Worm (Caenorhabditis elegans) whole organism, L3 larva: ENCODE data around the gene arrd-8.

ENCODE experiments used
- R02D3.7 ChIP-seq: fragments of 150-350 bp; optimal IDR thresholded peaks from 2 replicates; lab custom pipeline; 2014; ENCODE audit warnings: missing biosample characterization, missing genetic modification characterization
- ZK546.5 ChIP-seq: sonication (generic microtip); optimal IDR thresholded peaks from 2 replicates; lab custom pipeline; 2017; ENCODE audit warnings: missing biosample characterization, missing genetic modification characterization
- aly-2 ChIP-seq: fragments of 150-350 bp; optimal IDR thresholded peaks from 2 replicates; lab custom pipeline; 2014; ENCODE audit warnings: missing biosample characterization, missing genetic modification characterization
- ama-1 ChIP-seq: fragments of 150-350 bp; optimal IDR thresholded peaks from 2 replicates; lab custom pipeline; 2018
- ceh-16 ChIP-seq: sonication (generic microtip); optimal IDR thresholded peaks from 2 replicates; lab custom pipeline; 2017; ENCODE audit warnings: missing biosample characterization, missing genetic modification characterization
- ceh-28 ChIP-seq: fragments of 150-350 bp; optimal IDR thresholded peaks from 2 replicates; lab custom pipeline; 2014; ENCODE audit warnings: missing biosample characterization, missing genetic modification reagents, missing genetic modification characterization
- ceh-82 ChIP-seq: fragments of 150-350 bp; optimal IDR thresholded peaks from 2 replicates; lab custom pipeline; 2014; ENCODE audit warnings: missing biosample characterization, missing genetic modification characterization
- ceh-9 ChIP-seq: sonication (generic microtip); optimal IDR thresholded peaks from 2 replicates; lab custom pipeline; 2018; ENCODE audit warnings: missing biosample characterization, missing genetic modification characterization
- daf-12 ChIP-seq: fragments of 150-350 bp; optimal IDR thresholded peaks from 2 replicates; lab custom pipeline; 2014; ENCODE audit warnings: missing biosample characterization, missing genetic modification reagents, missing genetic modification characterization
- egl-27 ChIP-seq: sonication (generic microtip); optimal IDR thresholded peaks from 4 replicates; lab custom pipeline; 2017; ENCODE audit warnings: missing biosample characterization, missing genetic modification reagents, missing genetic modification characterization
- egl-5 ChIP-seq: fragments of 150-350 bp; optimal IDR thresholded peaks from 2 replicates; lab custom pipeline; 2017; ENCODE audit warnings: missing biosample characterization, missing genetic modification reagents, missing genetic modification characterization, inconsistent platforms
- elt-1 ChIP-seq: fragments of 150-350 bp; optimal IDR thresholded peaks from 2 replicates; lab custom pipeline; 2014; ENCODE audit warnings: missing biosample characterization, missing genetic modification characterization
- elt-2 ChIP-seq: sonication (generic microtip); optimal IDR thresholded peaks from 2 replicates; lab custom pipeline; 2016; ENCODE audit warnings: missing genetic modification reagents, mild to moderate bottlenecking, missing genetic modification characterization, missing compliant biosample characterization
- elt-3 ChIP-seq, 3 experiments: fragments of 150-350 bp in 1 of 3; sonication (generic microtip) in 2 of 3; optimal IDR thresholded peaks; 2 replicates in 2 of 3; 4 replicates in 1 of 3; lab custom pipeline; 2014 to 2017; ENCODE audit warnings: missing biosample characterization in 3 of 3, missing genetic modification characterization in 3 of 3
- eor-1 ChIP-seq, 2 experiments: fragments of 150-350 bp; optimal IDR thresholded peaks; 2 replicates each; lab custom pipeline; 2014 to 2018; ENCODE audit warnings: missing biosample characterization in 2 of 2, missing genetic modification characterization in 2 of 2
- fkh-10 ChIP-seq: sonication (generic microtip); optimal IDR thresholded peaks from 2 replicates; lab custom pipeline; 2017; ENCODE audit warnings: missing biosample characterization, missing genetic modification reagents, missing genetic modification characterization
- fkh-2 ChIP-seq: fragments of 150-350 bp; optimal IDR thresholded peaks from 2 replicates; lab custom pipeline; 2014; ENCODE audit warnings: missing biosample characterization, missing genetic modification reagents, missing genetic modification characterization
- fos-1 ChIP-seq: fragments of 150-350 bp; optimal IDR thresholded peaks from 2 replicates; lab custom pipeline; 2014; ENCODE audit warnings: missing biosample characterization, missing genetic modification characterization
- hmg-11 ChIP-seq: sonication (generic microtip); optimal IDR thresholded peaks from 2 replicates; lab custom pipeline; 2016; ENCODE audit warnings: missing genetic modification characterization, missing compliant biosample characterization
- jun-1 ChIP-seq: fragments of 150-350 bp; optimal IDR thresholded peaks from 2 replicates; lab custom pipeline; 2014; ENCODE audit warnings: missing biosample characterization, missing genetic modification reagents, missing genetic modification characterization
- lin-15B ChIP-seq: fragments of 150-350 bp; optimal IDR thresholded peaks from 2 replicates; lab custom pipeline; 2014; ENCODE audit warnings: missing biosample characterization, missing genetic modification characterization
- lin-39 ChIP-seq: fragments of 150-350 bp; optimal IDR thresholded peaks from 2 replicates; lab custom pipeline; 2018; ENCODE audit warnings: missing biosample characterization, missing genetic modification reagents, missing genetic modification characterization
- lsy-12 ChIP-seq: sonication (generic microtip); optimal IDR thresholded peaks from 2 replicates; lab custom pipeline; 2016; ENCODE audit warnings: mild to moderate bottlenecking, missing genetic modification characterization, missing compliant biosample characterization
- mdl-1 ChIP-seq: fragments of 150-350 bp; optimal IDR thresholded peaks from 2 replicates; lab custom pipeline; 2014; ENCODE audit warnings: missing biosample characterization, missing genetic modification characterization
- mml-1 ChIP-seq: fragments of 150-350 bp; sonication (generic microtip); optimal IDR thresholded peaks from 3 replicates; lab custom pipeline; 2014; ENCODE audit warnings: missing biosample characterization, missing genetic modification characterization
- nfya-1 ChIP-seq: sonication (generic microtip); optimal IDR thresholded peaks from 2 replicates; lab custom pipeline; 2017; ENCODE audit warnings: missing genetic modification characterization, mild to moderate bottlenecking, missing compliant biosample characterization, antibody characterized with exemption, moderate library complexity; ENCODE audit not compliant: insufficient read depth
- nhr-11 ChIP-seq: fragments of 150-350 bp; optimal IDR thresholded peaks from 2 replicates; lab custom pipeline; 2014; ENCODE audit warnings: missing biosample characterization, missing genetic modification characterization
- nhr-12 ChIP-seq: fragments of 150-350 bp; optimal IDR thresholded peaks from 2 replicates; lab custom pipeline; 2014; ENCODE audit warnings: missing biosample characterization, missing genetic modification characterization
- nhr-23 ChIP-seq: fragments of 150-350 bp; optimal IDR thresholded peaks from 2 replicates; lab custom pipeline; 2014; ENCODE audit warnings: missing biosample characterization, missing genetic modification reagents, missing genetic modification characterization
- nhr-237 ChIP-seq: fragments of 150-350 bp; optimal IDR thresholded peaks from 2 replicates; lab custom pipeline; 2014; ENCODE audit warnings: missing biosample characterization, missing genetic modification characterization
- nhr-25 ChIP-seq: sonication (generic microtip); optimal IDR thresholded peaks from 2 replicates; lab custom pipeline; 2017; ENCODE audit warnings: missing biosample characterization, missing genetic modification characterization
- nhr-28 ChIP-seq: fragments of 150-350 bp; optimal IDR thresholded peaks from 2 replicates; lab custom pipeline; 2014; ENCODE audit warnings: missing biosample characterization, missing genetic modification characterization
- nhr-43 ChIP-seq: sonication (generic microtip); optimal IDR thresholded peaks from 2 replicates; lab custom pipeline; 2016; ENCODE audit warnings: mild to moderate bottlenecking, missing genetic modification characterization, missing compliant biosample characterization; ENCODE audit not compliant: poor library complexity, severe bottlenecking
- nhr-67 ChIP-seq: fragments of 150-350 bp; optimal IDR thresholded peaks from 2 replicates; lab custom pipeline; 2014; ENCODE audit warnings: missing biosample characterization, missing genetic modification characterization
- nhr-76 ChIP-seq: fragments of 150-350 bp; sonication (generic microtip); optimal IDR thresholded peaks from 5 replicates; lab custom pipeline; 2014; ENCODE audit warnings: missing biosample characterization, missing genetic modification characterization
- nhr-77 ChIP-seq: fragments of 150-350 bp; optimal IDR thresholded peaks from 2 replicates; lab custom pipeline; 2014; ENCODE audit warnings: missing biosample characterization, missing genetic modification characterization
- pha-4 ChIP-seq: fragments of 150-350 bp; optimal IDR thresholded peaks from 2 replicates; lab custom pipeline; 2014; ENCODE audit warnings: missing biosample characterization, missing genetic modification reagents, missing genetic modification characterization
- pqm-1 ChIP-seq: fragments of 150-350 bp; optimal IDR thresholded peaks from 2 replicates; lab custom pipeline; 2017; ENCODE audit warnings: missing biosample characterization, missing genetic modification characterization, inconsistent platforms
- sea-2 ChIP-seq: fragments of 150-350 bp; sonication (generic microtip); optimal IDR thresholded peaks from 4 replicates; lab custom pipeline; 2014; ENCODE audit warnings: missing biosample characterization, missing genetic modification reagents, missing genetic modification characterization
- skn-1 ChIP-seq: fragments of 150-350 bp; optimal IDR thresholded peaks from 2 replicates; lab custom pipeline; 2014; ENCODE audit warnings: missing biosample characterization, missing genetic modification characterization
- snpc-4 ChIP-seq: fragments of 150-350 bp; optimal IDR thresholded peaks from 2 replicates; lab custom pipeline; 2014; ENCODE audit warnings: missing biosample characterization, missing genetic modification characterization
- tbx-2 ChIP-seq: sonication (generic microtip); optimal IDR thresholded peaks from 2 replicates; lab custom pipeline; 2016; ENCODE audit warnings: mild to moderate bottlenecking, missing genetic modification characterization, missing compliant biosample characterization
- unc-39 ChIP-seq: sonication (generic microtip); optimal IDR thresholded peaks from 4 replicates; lab custom pipeline; 2017; ENCODE audit warnings: missing biosample characterization, missing genetic modification characterization
- unc-62 ChIP-seq: fragments of 150-350 bp; sonication (generic microtip); optimal IDR thresholded peaks from 4 replicates; lab custom pipeline; 2014; ENCODE audit warnings: missing biosample characterization, missing genetic modification reagents, missing genetic modification characterization
- zag-1 ChIP-seq: fragments of 150-350 bp; optimal IDR thresholded peaks from 2 replicates; lab custom pipeline; 2014; ENCODE audit warnings: missing biosample characterization, missing genetic modification characterization
- ztf-11 ChIP-seq: fragments of 150-350 bp; optimal IDR thresholded peaks from 2 replicates; lab custom pipeline; 2014; ENCODE audit warnings: missing biosample characterization, missing genetic modification characterization
- ztf-4 ChIP-seq: fragments of 150-350 bp; optimal IDR thresholded peaks from 2 replicates; lab custom pipeline; 2014; ENCODE audit warnings: missing biosample characterization, missing genetic modification characterization

Gene arrd-8

DNA sequence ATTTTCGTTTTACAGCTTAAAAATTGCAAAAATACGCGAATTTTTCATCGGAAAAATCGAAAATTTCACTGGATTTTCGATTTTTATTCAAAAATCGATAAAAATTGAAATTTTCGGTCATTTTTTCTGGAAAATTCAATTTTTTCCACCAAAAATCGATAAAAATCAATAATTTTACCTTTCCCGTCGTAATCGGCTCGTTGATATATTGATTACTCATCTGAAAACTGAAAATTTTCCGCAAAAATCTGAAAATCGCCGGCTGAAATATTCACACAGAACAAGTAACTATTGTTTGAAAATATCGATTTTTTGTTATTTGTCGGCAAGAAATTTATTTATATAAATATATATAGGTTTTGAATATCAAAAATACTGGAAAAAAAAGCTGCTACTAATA is 28.4 kb upstream of the arrd-8 start, which contains the start of gene cyn-16:
Gene cyn-16 (minus strand): TSS at position 227 of the 400 bp plus-strand sequence.
- peak; percentile 44 for TF ChIP-seq ama-1 (lab: Kevin White, UChicago)
- peak; percentile 73 for TF ChIP-seq ceh-28 (tag; lab: Kevin White, UChicago)
- no peak for TF ChIP-seq nhr-237 (tag; lab: Kevin White, UChicago)

DNA sequence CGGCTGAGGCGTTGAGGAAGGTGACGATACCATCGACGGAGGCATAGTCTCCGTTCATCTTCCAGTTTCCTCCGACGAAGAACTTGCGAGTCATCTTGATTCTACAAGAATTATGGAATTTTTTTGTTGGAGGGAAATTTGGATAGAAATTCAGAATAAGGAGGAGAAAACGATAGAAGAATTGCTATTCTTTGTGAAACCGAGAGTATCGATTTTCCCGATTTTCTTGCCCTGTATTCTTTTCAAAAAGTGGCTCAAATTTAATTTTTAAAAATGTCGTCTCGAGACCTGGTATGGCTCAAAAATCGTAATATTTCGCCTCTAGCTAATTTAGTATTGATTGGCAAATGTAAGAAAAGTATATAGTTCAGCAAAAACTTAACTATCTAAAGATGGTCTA is 25.8 kb upstream of the arrd-8 start, which contains the start of gene tpi-1:
Gene tpi-1 (minus strand): TSS at position 101 of the 400 bp plus-strand sequence.
- TF ChIP-seq hmg-11 (no peak), R02D3.7 (tag; lab: Kevin White, UChicago) (no peak), elt-2 (no peak), lsy-12 (tag; lab: Kevin White, UChicago) (no peak), daf-12 (tag; lab: Kevin White, UChicago) (no peak), snpc-4 (tag; lab: Kevin White, UChicago) (no peak)

DNA sequence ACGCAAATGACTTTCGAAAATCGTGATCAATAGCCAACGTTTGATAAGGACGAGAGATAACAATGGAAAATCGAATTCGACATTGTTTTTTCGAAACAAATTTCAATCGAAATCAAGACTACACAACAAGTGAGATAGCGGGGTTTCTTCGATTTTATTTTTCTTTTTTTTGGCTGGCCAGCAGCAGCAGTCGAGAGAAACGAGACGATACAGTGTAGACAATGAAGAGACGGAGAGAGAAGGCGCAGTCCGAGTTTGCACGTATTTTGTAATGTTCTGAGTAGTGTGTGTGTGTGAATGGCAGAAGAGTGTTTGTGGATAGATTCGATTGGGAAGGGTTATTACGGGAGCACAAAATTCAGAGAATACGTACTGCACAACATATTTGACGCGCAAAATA is 24.7 kb upstream of the arrd-8 start:
- no peak for TF ChIP-seq nhr-12 (tag; lab: Kevin White, UChicago)
- TF ChIP-seq pha-4 (tag; lab: Kevin White, UChicago) = peak; percentile 73
- no peak for TF ChIP-seq nhr-25
- TF ChIP-seq R02D3.7 (tag; lab: Kevin White, UChicago) = no peak
- TF ChIP-seq nhr-237 (tag; lab: Kevin White, UChicago) = no peak
- peak; percentile 66 for TF ChIP-seq lin-39 (tag; lab: Kevin White, UChicago)
- TF ChIP-seq jun-1 = peak; percentile 30
- TF ChIP-seq daf-12 (tag; lab: Kevin White, UChicago) = no peak
- no peak for TF ChIP-seq zag-1 (tag; lab: Kevin White, UChicago)
- no peak for TF ChIP-seq elt-1
- TF ChIP-seq unc-39 (tag; lab: Kevin White, UChicago) = no peak
- no peak for TF ChIP-seq fos-1 (tag; lab: Kevin White, UChicago)
- no peak for TF ChIP-seq ceh-9 (tag; lab: Kevin White, UChicago)
- no peak for TF ChIP-seq nhr-77 (tag; lab: Kevin White, UChicago)
- TF ChIP-seq fkh-10 = no peak
- TF ChIP-seq pqm-1 (tag; lab: Kevin White, UChicago) = peak; percentile 90
- TF ChIP-seq ztf-11 (tag; lab: Kevin White, UChicago) = no peak
- peak; percentile 80 for TF ChIP-seq ama-1 (lab: Kevin White, UChicago)
- TF ChIP-seq eor-1 (tag; optimal IDR thresholded peaks at IDR 0.05; lab: Kevin White, UChicago) = no peak
- no peak for TF ChIP-seq egl-5 (tag; lab: Kevin White, UChicago)
- no peak for TF ChIP-seq aly-2 (tag; lab: Kevin White, UChicago)
- TF ChIP-seq ztf-4 (tag; lab: Kevin White, UChicago) = no peak
- TF ChIP-seq elt-2 = peak; percentile 90
- TF ChIP-seq mdl-1 (tag; lab: Kevin White, UChicago) = no peak
- TF ChIP-seq nhr-76 = no peak
- TF ChIP-seq nhr-43 (tag; lab: Kevin White, UChicago) = peak; percentile 3
- peak; percentile 68 for TF ChIP-seq lin-15B (tag; lab: Kevin White, UChicago)
- no peak for TF ChIP-seq fkh-2 (tag; lab: Kevin White, UChicago)
- TF ChIP-seq unc-62 (GFP tag; lab: Kevin White, UChicago) = no peak
- TF ChIP-seq ceh-82 (tag; lab: Kevin White, UChicago) = no peak
- no peak for TF ChIP-seq nhr-11 (tag; lab: Kevin White, UChicago)
- TF ChIP-seq ceh-16 (tag; lab: Kevin White, UChicago) = no peak
- peak; percentile 10 for TF ChIP-seq ceh-28 (tag; lab: Kevin White, UChicago)
- peak; percentile 80 for TF ChIP-seq hmg-11
- no peak for TF ChIP-seq nhr-67 (tag; lab: Kevin White, UChicago)
- no peak for TF ChIP-seq ZK546.5 (tag; lab: Kevin White, UChicago)
- no peak for TF ChIP-seq elt-3 (tag; optimal IDR thresholded peaks at IDR 0.05; lab: Kevin White, UChicago)
- peak; percentile 77 for TF ChIP-seq nfya-1 (tag; lab: Kevin White, UChicago)
- TF ChIP-seq egl-27 (tag; lab: Kevin White, UChicago) = no peak
- TF ChIP-seq nhr-28 (tag; lab: Kevin White, UChicago) = no peak
- no peak for TF ChIP-seq skn-1
- TF ChIP-seq nhr-23 (tag; lab: Kevin White, UChicago) = no peak
- no peak for TF ChIP-seq lsy-12 (tag; lab: Kevin White, UChicago)
- TF ChIP-seq sea-2 (GFP tag; lab: Kevin White, UChicago) = no peak
- TF ChIP-seq tbx-2 = no peak
- TF ChIP-seq mml-1 (tag; lab: Kevin White, UChicago) = no peak
- peak; percentile 27 for TF ChIP-seq snpc-4 (tag; lab: Kevin White, UChicago)
